Fruit fly (Drosophila melanogaster) whole organism, embryonic: Measurements from ENCODE around the gene CG3078.

Source experiments
- Ada2b ChIP-seq: fragments of 200-800 bp; sonication (Bioruptor generic); IDR thresholded peaks from 2 replicates; pipeline ENCODE4 v1.3.6; 2022; ENCODE audit warnings: missing biosample characterization, missing genetic modification characterization
- Awh ChIP-seq: fragments of 200-800 bp; sonication (Bioruptor generic); IDR thresholded peaks from 2 replicates; pipeline ENCODE4, ENCODE4 v1.3.6; 2022; ENCODE audit warnings: missing biosample characterization, missing genetic modification characterization
- Blimp-1 ChIP-seq: fragments of 200-800 bp; sonication (Bioruptor generic); optimal IDR thresholded peaks from 3 replicates; lab custom pipeline; 2018; ENCODE audit warnings: missing biosample characterization, missing genetic modification characterization, mild to moderate bottlenecking, moderate library complexity, missing genetic modification reagents
- CG10366 ChIP-seq: fragments of 200-800 bp; sonication (Bioruptor generic); IDR thresholded peaks from 2 replicates; pipeline ENCODE4 v1.3.6; 2022; ENCODE audit warnings: missing biosample characterization, missing genetic modification characterization
- CG10959 ChIP-seq: fragments of 200-800 bp; sonication (Bioruptor generic); IDR thresholded peaks from 2 replicates; pipeline ENCODE4 v1.3.6; 2022; ENCODE audit warnings: missing biosample characterization, missing genetic modification characterization
- CG10979 ChIP-seq: fragments of 200-800 bp; sonication (Bioruptor generic); optimal IDR thresholded peaks from 2 replicates; lab custom pipeline; 2018; ENCODE audit warnings: missing biosample characterization, mild to moderate bottlenecking, missing genetic modification characterization, moderate library complexity
- CG11085 ChIP-seq: fragments of 200-800 bp; sonication (Bioruptor generic); IDR thresholded peaks from 2 replicates; pipeline ENCODE4 v1.3.6; 2022; ENCODE audit warnings: missing biosample characterization, missing genetic modification characterization
- CG11504 ChIP-seq: fragments of 200-800 bp; sonication (Bioruptor generic); optimal IDR thresholded peaks from 3 replicates; lab custom pipeline; 2019; ENCODE audit warnings: missing biosample characterization, mild to moderate bottlenecking, missing genetic modification characterization, moderate library complexity
- CG12236 ChIP-seq: fragments of 200-800 bp; sonication (Bioruptor generic); optimal IDR thresholded peaks from 2 replicates; lab custom pipeline; 2016; ENCODE audit warnings: missing biosample characterization, missing genetic modification characterization
- CG13287 ChIP-seq: fragments of 200-800 bp; sonication (Bioruptor generic); IDR thresholded peaks from 2 replicates; pipeline ENCODE4 v1.3.6; 2022; ENCODE audit warnings: missing biosample characterization, missing genetic modification characterization; ENCODE audit not compliant: partially characterized antibody
- CG14710 ChIP-seq: fragments of 200-800 bp; sonication (Bioruptor generic); optimal IDR thresholded peaks from 3 replicates; lab custom pipeline; 2019; ENCODE audit warnings: missing biosample characterization, mild to moderate bottlenecking, missing genetic modification characterization, moderate library complexity
- CG15696 ChIP-seq: fragments of 200-800 bp; sonication (Bioruptor generic); optimal IDR thresholded peaks from 2 replicates; lab custom pipeline; 2019; ENCODE audit warnings: missing biosample characterization, mild to moderate bottlenecking, missing genetic modification characterization, moderate library complexity
- CG16779 ChIP-seq: fragments of 200-800 bp; sonication (Bioruptor generic); IDR thresholded peaks from 2 replicates; pipeline ENCODE4 v1.3.6; 2022; ENCODE audit warnings: missing biosample characterization, missing genetic modification characterization
- CG16815 ChIP-seq: fragments of 200-800 bp; sonication (Bioruptor generic); optimal IDR thresholded peaks from 3 replicates; lab custom pipeline; 2017; ENCODE audit warnings: missing biosample characterization, mild to moderate bottlenecking, missing genetic modification characterization
- CG17361 ChIP-seq: fragments of 200-800 bp; sonication (Bioruptor generic); IDR thresholded peaks from 3 replicates; pipeline ENCODE4 v1.3.6; 2022; ENCODE audit warnings: missing biosample characterization, missing genetic modification characterization
- CG17568 ChIP-seq: fragments of 200-800 bp; sonication (Bioruptor generic); optimal IDR thresholded peaks from 2 replicates; lab custom pipeline; 2018; ENCODE audit warnings: missing biosample characterization, mild to moderate bottlenecking, missing genetic modification characterization, moderate library complexity
- CG30431 ChIP-seq: fragments of 200-800 bp; sonication (Bioruptor generic); optimal IDR thresholded peaks from 2 replicates; lab custom pipeline; 2017; ENCODE audit warnings: missing biosample characterization, missing genetic modification characterization
- CG31441 ChIP-seq: fragments of 200-800 bp; sonication (Bioruptor generic); IDR thresholded peaks from 2 replicates; pipeline ENCODE4 v1.3.6; 2022; ENCODE audit warnings: missing biosample characterization, missing genetic modification characterization
- CG3163 ChIP-seq: fragments of 200-800 bp; sonication (Bioruptor generic); optimal IDR thresholded peaks from 3 replicates; lab custom pipeline; 2016; ENCODE audit warnings: missing biosample characterization, missing genetic modification characterization
- CG6689 ChIP-seq: fragments of 200-800 bp; sonication (Bioruptor generic); IDR thresholded peaks from 2 replicates; pipeline ENCODE4 v1.3.6; 2022; ENCODE audit warnings: missing biosample characterization, missing genetic modification characterization
- CG7556 ChIP-seq: fragments of 200-800 bp; sonication (Bioruptor generic); optimal IDR thresholded peaks from 2 replicates; lab custom pipeline; 2017; ENCODE audit warnings: missing biosample characterization, mild to moderate bottlenecking, missing genetic modification characterization
- CG7963 ChIP-seq: fragments of 200-800 bp; sonication (Bioruptor generic); IDR thresholded peaks from 3 replicates; pipeline ENCODE4 v1.3.6; 2022; ENCODE audit warnings: missing biosample characterization, missing genetic modification characterization; ENCODE audit not compliant: partially characterized antibody
- CG9215 ChIP-seq: fragments of 200-800 bp; sonication (Bioruptor generic); IDR thresholded peaks from 2 replicates; pipeline ENCODE4 v1.3.6; 2022; ENCODE audit warnings: missing biosample characterization, missing genetic modification characterization
- D ChIP-seq, 2 experiments: fragments of 200-800 bp in 1 of 2; fragments of >200 bp in 1 of 2; sonication (Bioruptor generic) in 1 of 2; optimal IDR thresholded peaks; 2 replicates in 1 of 2; 3 replicates in 1 of 2; lab custom pipeline; 2017; ENCODE audit warnings: mild to moderate bottlenecking in 1 of 2, missing biosample characterization in 1 of 2, missing genetic modification characterization in 1 of 2, missing genetic modification reagents in 1 of 2
- Dad ChIP-seq: fragments of 200-800 bp; sonication (Bioruptor generic); optimal IDR thresholded peaks from 3 replicates; lab custom pipeline; 2016; ENCODE audit warnings: missing biosample characterization, missing genetic modification characterization
- Deaf1 ChIP-seq: fragments of 200-800 bp; optimal IDR thresholded peaks from 3 replicates; lab custom pipeline; 2019; ENCODE audit warnings: missing biosample characterization, mild to moderate bottlenecking, missing genetic modification characterization, moderate library complexity
- Dp ChIP-seq: fragments of 200-800 bp; sonication (Bioruptor generic); optimal IDR thresholded peaks from 2 replicates; lab custom pipeline; 2018; ENCODE audit warnings: missing biosample characterization, mild to moderate bottlenecking, missing genetic modification characterization, moderate library complexity
- E2f1 ChIP-seq: fragments of 200-800 bp; sonication (Bioruptor generic); IDR thresholded peaks from 2 replicates; pipeline ENCODE4 v1.3.6; 2022; ENCODE audit warnings: missing biosample characterization, missing genetic modification characterization
- HmgD ChIP-seq: fragments of 200-800 bp; sonication (Bioruptor generic); optimal IDR thresholded peaks from 3 replicates; lab custom pipeline; 2016; ENCODE audit warnings: missing biosample characterization, missing genetic modification characterization
- Hr3 ChIP-seq: fragments of 200-800 bp; sonication (Bioruptor generic); optimal IDR thresholded peaks from 3 replicates; lab custom pipeline; 2016; ENCODE audit warnings: missing biosample characterization, missing genetic modification characterization
- Med ChIP-seq: fragments of 200-800 bp; sonication (Bioruptor generic); peaks from one replicate; lab custom pipeline; 2016; ENCODE audit warnings: missing biosample characterization, missing genetic modification characterization, mild to moderate bottlenecking, inconsistent platforms, moderate library complexity
- Meics ChIP-seq: fragments of 200-800 bp; sonication (Bioruptor generic); optimal IDR thresholded peaks from 2 replicates; lab custom pipeline; 2017; ENCODE audit warnings: missing biosample characterization, mild to moderate bottlenecking, missing genetic modification characterization
- NfI ChIP-seq: fragments of 200-800 bp; sonication (Bioruptor generic); optimal IDR thresholded peaks from 3 replicates; lab custom pipeline; 2018; ENCODE audit warnings: missing biosample characterization, mild to moderate bottlenecking, missing genetic modification characterization, moderate library complexity
- Oaz ChIP-seq: fragments of 200-800 bp; sonication (Bioruptor generic); IDR thresholded peaks from 2 replicates; pipeline ENCODE4 v1.3.6; 2022; ENCODE audit warnings: missing biosample characterization, missing genetic modification characterization
- Ravus ChIP-seq: fragments of 200-800 bp; sonication (Bioruptor generic); IDR thresholded peaks from 2 replicates; pipeline ENCODE4 v1.3.6; 2022; ENCODE audit warnings: missing biosample characterization, missing genetic modification characterization
- Side ChIP-seq: fragments of 200-800 bp; sonication (Bioruptor generic); optimal IDR thresholded peaks from 2 replicates; lab custom pipeline; 2016; ENCODE audit warnings: missing biosample characterization, missing genetic modification characterization
- al ChIP-seq: fragments of 200-800 bp; sonication (Bioruptor generic); IDR thresholded peaks from 2 replicates; pipeline ENCODE4 v1.3.6; 2022; ENCODE audit warnings: missing biosample characterization, missing genetic modification characterization
- grau ChIP-seq: fragments of 200-800 bp; optimal IDR thresholded peaks from 3 replicates; lab custom pipeline; 2019; ENCODE audit warnings: missing biosample characterization, mild to moderate bottlenecking, missing genetic modification characterization, moderate library complexity
- hkb ChIP-seq, 2 experiments: fragments of 200-800 bp in 1 of 2; fragments of >200 bp in 1 of 2; sonication (Bioruptor generic) in 1 of 2; IDR thresholded peaks in 1 of 2; optimal IDR thresholded peaks in 1 of 2; 2 replicates each; pipeline versions ENCODE4 v1.3.6 to Lab custom; 2017 to 2022; ENCODE audit warnings: missing biosample characterization in 1 of 2, missing genetic modification characterization in 1 of 2
- lmd ChIP-seq: fragments of 200-800 bp; sonication (Bioruptor generic); IDR thresholded peaks from 2 replicates; pipeline ENCODE4 v1.3.6; 2022; ENCODE audit warnings: missing biosample characterization, missing genetic modification characterization
- peb ChIP-seq: fragments of 200-800 bp; sonication (Bioruptor generic); IDR thresholded peaks from 2 replicates; pipeline ENCODE4 v1.3.6; 2022; ENCODE audit warnings: missing biosample characterization, missing genetic modification characterization
- sens ChIP-seq: fragments of 200-800 bp; sonication (Bioruptor generic); peaks from one replicate; lab custom pipeline; 2016; ENCODE audit warnings: missing biosample characterization, missing genetic modification characterization
- sima ChIP-seq: fragments of 200-800 bp; sonication (Bioruptor generic); optimal IDR thresholded peaks from 2 replicates; lab custom pipeline; 2016; ENCODE audit warnings: missing biosample characterization, missing genetic modification characterization
- sug ChIP-seq: fragments of 200-800 bp; optimal IDR thresholded peaks from 2 replicates; lab custom pipeline; 2019; ENCODE audit warnings: missing biosample characterization, mild to moderate bottlenecking, missing genetic modification characterization, moderate library complexity
- usp ChIP-seq: fragments of >200 bp; optimal IDR thresholded peaks from 2 replicates; lab custom pipeline; 2017; ENCODE audit warnings: missing biosample characterization, missing genetic modification characterization
- z ChIP-seq: fragments of 200-800 bp; sonication (Bioruptor generic); IDR thresholded peaks from 3 replicates; pipeline ENCODE4 v1.3.6; 2022; ENCODE audit warnings: missing biosample characterization, missing genetic modification characterization
- zen2 ChIP-seq: fragments of 200-800 bp; sonication (Bioruptor generic); IDR thresholded peaks from 3 replicates; pipeline ENCODE4 v1.3.6; 2022; ENCODE audit warnings: missing biosample characterization, missing genetic modification characterization; ENCODE audit not compliant: partially characterized antibody

Gene CG3078

dm6 chrX:2213759-2214406 lies 45.8 kb downstream of the CG3078 start, which contains the start of gene SmydA-8 (continued):
- TF ChIP-seq CG31441 (GFP tag; lab: Robert Waterston, UW): no peak
- TF ChIP-seq CG10979 (tag; lab: Kevin White, UChicago): peak; percentile 57
- TF ChIP-seq sens (GFP tag; lab: Kevin White, UChicago): peak; percentile 19
- TF ChIP-seq Ravus (GFP tag; lab: Robert Waterston, UW): no peak
- no peak for TF ChIP-seq CG16815 (GFP tag; lab: Kevin White, UChicago)
- TF ChIP-seq usp (GFP tag; lab: Kevin White, UChicago): no peak
- TF ChIP-seq CG7556: no peak
- no peak for TF ChIP-seq sug (tag; lab: Kevin White, UChicago)
- TF ChIP-seq Ada2b (GFP tag; lab: Robert Waterston, UW): no peak
- no peak for TF ChIP-seq CG6689 (GFP tag; lab: Robert Waterston, UW)
- no peak for TF ChIP-seq CG11085 (GFP tag; lab: Robert Waterston, UW)
- TF ChIP-seq CG13287 (GFP tag; lab: Robert Waterston, UW): 0 out of 2 replicates have a peak, but pooled peaks have one; percentile 13
- no peak for TF ChIP-seq E2f1
- TF ChIP-seq Dad (GFP tag; lab: Kevin White, UChicago): no peak
- TF ChIP-seq CG12236 (GFP tag; lab: Kevin White, UChicago): no peak
- no peak for TF ChIP-seq D (optimal IDR thresholded peaks at IDR 0.05; lab: Kevin White, UChicago)
- TF ChIP-seq D (GFP tag; optimal IDR thresholded peaks at IDR 0.05; lab: Kevin White, UChicago): no peak
- no peak for TF ChIP-seq Dp
- no peak for TF ChIP-seq CG9215 (GFP tag; lab: Robert Waterston, UW)
- TF ChIP-seq Deaf1 (tag; lab: Kevin White, UChicago): peak; percentile 51
- no peak for TF ChIP-seq z
- TF ChIP-seq hkb (optimal IDR thresholded peaks at IDR 0.05; lab: Kevin White, UChicago): no peak
- TF ChIP-seq hkb (GFP tag; IDR thresholded peaks at IDR 0.05; lab: Robert Waterston, UW): 0 out of 2 replicates have a peak, but pooled peaks have one; percentile 10
- TF ChIP-seq CG3163 (GFP tag; lab: Kevin White, UChicago): no peak
- TF ChIP-seq CG16779 (GFP tag; lab: Robert Waterston, UW): no peak
- TF ChIP-seq CG30431: no peak
- TF ChIP-seq, all 482 proteins: peak for 10

- TF ChIP-seq Med (GFP tag; lab: Kevin White, UChicago) (peak; percentile 25), CG11504 (tag; lab: Kevin White, UChicago) (peak; percentile 6), Blimp-1 (GFP tag; lab: Kevin White, UChicago) (peak; percentile 14), Hr3 (no peak), CG7963 (GFP tag; lab: Robert Waterston, UW) (no peak)
These were observed 47.3 kb downstream of the CG3078 start for dm6 chrX:2212327-2212820.

- TF ChIP-seq NfI (peak; percentile 19), Awh (GFP tag; lab: Robert Waterston, UW) (no peak), HmgD (GFP tag; lab: Kevin White, UChicago) (no peak), CG10959 (no peak), CG17361 (GFP tag; lab: Robert Waterston, UW) (0 out of 3 replicates have a peak, but pooled peaks have one; percentile 20), Meics (peak; percentile 27), lmd (GFP tag; lab: Robert Waterston, UW) (peak; percentile 35; the same call in 1 of the 2 replicates), Side (GFP tag; lab: Kevin White, UChicago) (no peak), CG10366 (GFP tag; lab: Robert Waterston, UW) (peak; percentile 20; the same call in 1 of the 2 replicates), peb (GFP tag; lab: Robert Waterston, UW) (no peak), CG17568 (GFP tag; lab: Kevin White, UChicago) (no peak), sima (no peak), CG14710 (tag; lab: Kevin White, UChicago) (no peak), grau (tag; lab: Kevin White, UChicago) (peak; percentile 16), al (GFP tag; lab: Robert Waterston, UW) (peak; percentile 24; the same call in 1 of the 2 replicates), Oaz (GFP tag; lab: Robert Waterston, UW) (no peak), zen2 (GFP tag; lab: Robert Waterston, UW) (no peak), CG15696 (tag; lab: Kevin White, UChicago) (no peak)
These were observed 50.9 kb downstream of the CG3078 start for dm6 chrX:2208641-2209241.
